Worm (Caenorhabditis elegans): ENCODE results near the gene K11H12.6.

- TF ChIP-seq nhr-237 (tag; optimal IDR thresholded peaks at IDR 0.05) (no peak), C04F5.9 (tag; optimal IDR thresholded peaks at IDR 0.05) (no peak), lsy-2 (tag; optimal IDR thresholded peaks at IDR 0.05) (no peak), elt-2 (tag; optimal IDR thresholded peaks at IDR 0.05) (peak; percentile 33), dpl-1 (GFP tag; optimal IDR thresholded peaks at IDR 0.05) (no peak), nhr-85 (tag) (no peak), lin-14 (GFP tag; optimal IDR thresholded peaks at IDR 0.05) (no peak), unc-86 (tag; optimal IDR thresholded peaks at IDR 0.05) (no peak)
Measured at ce11 chrIV:673313-673712, 6.2 kb downstream of the K11H12.6 start, which contains the start of gene K11H12.3.
